Fruit fly (Drosophila melanogaster) whole organism, adult: ENCODE measurements around the gene Pdp.

Experiments
- CG11617 ChIP-seq: fragments of 200-800 bp; sonication (Bioruptor generic); optimal IDR thresholded peaks from 2 replicates; lab custom pipeline; 2017; ENCODE audit warnings: mild to moderate bottlenecking, missing biosample characterization, missing genetic modification reagents, missing genetic modification characterization
- CG12768 ChIP-seq: fragments of 200-800 bp; sonication (Bioruptor generic); optimal IDR thresholded peaks from 2 replicates; lab custom pipeline; 2017; ENCODE audit warnings: missing biosample characterization, missing genetic modification characterization, mild to moderate bottlenecking, moderate library complexity, missing genetic modification reagents
- CG14711 ChIP-seq: fragments of 200-800 bp; sonication (Bioruptor generic); optimal IDR thresholded peaks from 2 replicates; lab custom pipeline; 2018; ENCODE audit warnings: missing biosample characterization, mild to moderate bottlenecking, missing genetic modification characterization, moderate library complexity
- CG1620 ChIP-seq: fragments of 200-800 bp; sonication (Bioruptor generic); optimal IDR thresholded peaks from 2 replicates; lab custom pipeline; 2016; ENCODE audit warnings: missing biosample characterization, missing genetic modification characterization
- CG33017 ChIP-seq: fragments of 200-800 bp; sonication (Bioruptor generic); optimal IDR thresholded peaks from 2 replicates; lab custom pipeline; 2018; ENCODE audit warnings: missing biosample characterization, mild to moderate bottlenecking, missing genetic modification characterization, moderate library complexity
- CG5204 ChIP-seq: fragments of 200-800 bp; sonication (Bioruptor generic); optimal IDR thresholded peaks from 2 replicates; lab custom pipeline; 2016; ENCODE audit warnings: missing biosample characterization, missing genetic modification characterization
- CG7045 ChIP-seq: fragments of 200-800 bp; sonication (Bioruptor generic); optimal IDR thresholded peaks from 2 replicates; lab custom pipeline; 2017; ENCODE audit warnings: missing biosample characterization, mild to moderate bottlenecking, missing genetic modification characterization
- CG7101 ChIP-seq: fragments of 200-800 bp; sonication (Bioruptor generic); optimal IDR thresholded peaks from 2 replicates; lab custom pipeline; 2018; ENCODE audit warnings: missing biosample characterization, mild to moderate bottlenecking, missing genetic modification characterization, moderate library complexity
- Clk ChIP-seq: fragments of 200-800 bp; sonication (Bioruptor generic); optimal IDR thresholded peaks from 2 replicates; lab custom pipeline; 2017; ENCODE audit warnings: missing biosample characterization, missing genetic modification characterization
- Crg-1 ChIP-seq: fragments of 200-800 bp; sonication (Bioruptor generic); optimal IDR thresholded peaks from 2 replicates; lab custom pipeline; 2016; ENCODE audit warnings: missing biosample characterization, missing genetic modification characterization
- Hr96 ChIP-seq: fragments of 200-800 bp; sonication (Bioruptor generic); optimal IDR thresholded peaks from 2 replicates; lab custom pipeline; 2016; ENCODE audit warnings: missing biosample characterization, missing genetic modification characterization
- Mnt ChIP-seq: fragments of 200-800 bp; sonication (Bioruptor generic); optimal IDR thresholded peaks from 2 replicates; lab custom pipeline; 2016; ENCODE audit warnings: missing biosample characterization, mild to moderate bottlenecking, missing genetic modification characterization
- bab1 ChIP-seq: fragments of 200-800 bp; sonication (Bioruptor generic); optimal IDR thresholded peaks from 3 replicates; lab custom pipeline; 2019; ENCODE audit warnings: missing biosample characterization, mild to moderate bottlenecking, missing genetic modification characterization, moderate library complexity
- cic ChIP-seq: fragments of 200-800 bp; sonication (Bioruptor generic); optimal IDR thresholded peaks from 2 replicates; lab custom pipeline; 2017; ENCODE audit warnings: missing biosample characterization, mild to moderate bottlenecking, missing genetic modification characterization, moderate library complexity
- cnc ChIP-seq, 2 experiments: fragments of >200 bp; optimal IDR thresholded peaks; 2 replicates each; lab custom pipeline; 2017
- kay ChIP-seq: fragments of 200-800 bp; sonication (Bioruptor generic); peaks from one replicate; lab custom pipeline; 2016; ENCODE audit warnings: missing biosample characterization, missing genetic modification characterization, borderline replicate concordance
- ovo ChIP-seq: fragments of 200-800 bp; sonication (Bioruptor generic); optimal IDR thresholded peaks from 2 replicates; lab custom pipeline; 2016; ENCODE audit warnings: missing biosample characterization, missing genetic modification characterization
- pad ChIP-seq: fragments of 200-800 bp; sonication (Bioruptor generic); optimal IDR thresholded peaks from 3 replicates; lab custom pipeline; 2017; ENCODE audit warnings: missing biosample characterization, missing genetic modification characterization, mild to moderate bottlenecking, moderate library complexity, missing genetic modification reagents
- tj ChIP-seq: fragments of 200-800 bp; sonication (Bioruptor generic); optimal IDR thresholded peaks from 3 replicates; lab custom pipeline; 2017; ENCODE audit warnings: missing biosample characterization, mild to moderate bottlenecking, missing genetic modification characterization, moderate library complexity
- toe ChIP-seq: fragments of 200-800 bp; sonication (Bioruptor generic); optimal IDR thresholded peaks from 2 replicates; lab custom pipeline; 2016; ENCODE audit warnings: missing biosample characterization, missing genetic modification characterization

The Pdp gene

DNA sequence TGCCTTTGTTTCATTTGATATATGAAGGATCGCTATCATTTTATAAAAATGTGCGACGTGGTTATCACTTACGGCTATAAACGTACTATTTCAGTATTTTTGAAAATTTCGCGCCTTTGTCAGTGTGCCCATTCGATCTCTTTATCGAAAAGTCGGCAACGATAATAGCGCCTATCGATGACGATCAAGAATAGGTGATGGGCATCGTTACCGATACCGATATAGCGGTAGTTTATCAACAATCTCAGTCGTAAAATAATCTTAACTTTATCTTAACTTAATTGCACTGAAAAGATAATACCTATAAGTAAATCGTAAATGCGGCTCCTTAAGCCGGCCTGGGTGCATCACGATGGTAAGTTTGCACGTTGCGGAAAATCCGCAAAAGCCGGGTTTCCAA, 12.5 kb downstream of the Pdp start, which contains the start of gene Hira:
Hira (plus strand) TSS at position 215 of the 400 bp plus-strand sequence.
- TF ChIP-seq ovo: no peak
- TF ChIP-seq bab1 (GFP tag; lab: Kevin White, UChicago): peak; percentile 59
- peak; percentile 19 for TF ChIP-seq cic (GFP tag; lab: Kevin White, UChicago)
- TF ChIP-seq CG7101 (tag; lab: Kevin White, UChicago): peak; percentile 12
- no peak for TF ChIP-seq CG5204 (GFP tag; lab: Kevin White, UChicago)
- TF ChIP-seq CG12768 (GFP tag; lab: Kevin White, UChicago): no peak
- TF ChIP-seq Crg-1 (GFP tag; lab: Kevin White, UChicago): no peak
- TF ChIP-seq Mnt (GFP tag; lab: Kevin White, UChicago): peak; percentile 3
- TF ChIP-seq pad (GFP tag; lab: Kevin White, UChicago): peak; percentile 22

- no peak for TF ChIP-seq pad (GFP tag; lab: Kevin White, UChicago)
- TF ChIP-seq CG7045 (GFP tag; lab: Kevin White, UChicago): no peak
- TF ChIP-seq kay (GFP tag; lab: Kevin White, UChicago): no peak
- TF ChIP-seq tj (GFP tag; lab: Kevin White, UChicago): no peak
- no peak for TF ChIP-seq cnc (optimal IDR thresholded peaks at IDR 0.05; lab: Kevin White, UChicago)
- TF ChIP-seq Clk (GFP tag; lab: Kevin White, UChicago): no peak
- no peak for TF ChIP-seq Hr96 (GFP tag; lab: Kevin White, UChicago)
- TF ChIP-seq toe (GFP tag; lab: Kevin White, UChicago): no peak
Observed at dm6 chrX:7717832-7718231, 16.6 kb downstream of the Pdp start, which contains the start of gene CG15478. CG15478 (minus strand) TSS chrX:7717932.

dm6 chrX:7715433-7715832, 19.0 kb downstream of the Pdp start:
- TF ChIP-seq Hr96 (GFP tag; lab: Kevin White, UChicago) (no peak), ovo (no peak), CG12768 (GFP tag; lab: Kevin White, UChicago) (no peak), CG11617 (GFP tag; lab: Kevin White, UChicago) (no peak), kay (GFP tag; lab: Kevin White, UChicago) (no peak), CG7045 (GFP tag; lab: Kevin White, UChicago) (no peak), bab1 (GFP tag; lab: Kevin White, UChicago) (no peak), Crg-1 (GFP tag; lab: Kevin White, UChicago) (no peak), toe (GFP tag; lab: Kevin White, UChicago) (no peak), pad (GFP tag; lab: Kevin White, UChicago) (no peak), CG7101 (tag; lab: Kevin White, UChicago) (no peak), CG33017 (tag; lab: Kevin White, UChicago) (no peak), CG5204 (GFP tag; lab: Kevin White, UChicago) (no peak)

- TF ChIP-seq Hr96 (GFP tag; lab: Kevin White, UChicago) (peak; percentile 26), Mnt (GFP tag; lab: Kevin White, UChicago) (peak; percentile 81), CG7101 (tag; lab: Kevin White, UChicago) (peak; percentile 38), toe (GFP tag; lab: Kevin White, UChicago) (no peak), CG33017 (tag; lab: Kevin White, UChicago) (no peak), CG11617 (GFP tag; lab: Kevin White, UChicago) (no peak), cnc (optimal IDR thresholded peaks at IDR 0.05; lab: Kevin White, UChicago) (no peak), Crg-1 (GFP tag; lab: Kevin White, UChicago) (peak; percentile 20), CG12768 (GFP tag; lab: Kevin White, UChicago) (no peak), Clk (GFP tag; lab: Kevin White, UChicago) (no peak), CG5204 (GFP tag; lab: Kevin White, UChicago) (no peak), bab1 (GFP tag; lab: Kevin White, UChicago) (no peak), tj (GFP tag; lab: Kevin White, UChicago) (peak; percentile 18), cic (GFP tag; lab: Kevin White, UChicago) (no peak), kay (GFP tag; lab: Kevin White, UChicago) (peak; percentile 85), ovo (peak; percentile 81), CG14711 (tag; lab: Kevin White, UChicago) (no peak), CG1620 (GFP tag; lab: Kevin White, UChicago) (peak; percentile 67), pad (GFP tag; lab: Kevin White, UChicago) (peak; percentile 34), CG7045 (GFP tag; lab: Kevin White, UChicago) (no peak)
Observed at dm6 chrX:7710439-7711154, 23.9 kb downstream of the Pdp start.

dm6 chrX:7709708-7710438, 24.6 kb downstream of the Pdp start:
- peak; percentile 87 for TF ChIP-seq pad (GFP tag; lab: Kevin White, UChicago)
- TF ChIP-seq Hr96 (GFP tag; lab: Kevin White, UChicago): no peak
- peak; percentile 66 for TF ChIP-seq kay (GFP tag; lab: Kevin White, UChicago)
- no peak for TF ChIP-seq CG14711 (tag; lab: Kevin White, UChicago)
- no peak for TF ChIP-seq bab1 (GFP tag; lab: Kevin White, UChicago)
- TF ChIP-seq Mnt (GFP tag; lab: Kevin White, UChicago): peak; percentile 14
- no peak for TF ChIP-seq CG12768 (GFP tag; lab: Kevin White, UChicago)
- peak; percentile 84 for TF ChIP-seq ovo
- no peak for TF ChIP-seq CG7045 (GFP tag; lab: Kevin White, UChicago)
